Fruit fly (Drosophila melanogaster): ENCODE data around the gene CG33986.

Gene CG33986

DNA sequence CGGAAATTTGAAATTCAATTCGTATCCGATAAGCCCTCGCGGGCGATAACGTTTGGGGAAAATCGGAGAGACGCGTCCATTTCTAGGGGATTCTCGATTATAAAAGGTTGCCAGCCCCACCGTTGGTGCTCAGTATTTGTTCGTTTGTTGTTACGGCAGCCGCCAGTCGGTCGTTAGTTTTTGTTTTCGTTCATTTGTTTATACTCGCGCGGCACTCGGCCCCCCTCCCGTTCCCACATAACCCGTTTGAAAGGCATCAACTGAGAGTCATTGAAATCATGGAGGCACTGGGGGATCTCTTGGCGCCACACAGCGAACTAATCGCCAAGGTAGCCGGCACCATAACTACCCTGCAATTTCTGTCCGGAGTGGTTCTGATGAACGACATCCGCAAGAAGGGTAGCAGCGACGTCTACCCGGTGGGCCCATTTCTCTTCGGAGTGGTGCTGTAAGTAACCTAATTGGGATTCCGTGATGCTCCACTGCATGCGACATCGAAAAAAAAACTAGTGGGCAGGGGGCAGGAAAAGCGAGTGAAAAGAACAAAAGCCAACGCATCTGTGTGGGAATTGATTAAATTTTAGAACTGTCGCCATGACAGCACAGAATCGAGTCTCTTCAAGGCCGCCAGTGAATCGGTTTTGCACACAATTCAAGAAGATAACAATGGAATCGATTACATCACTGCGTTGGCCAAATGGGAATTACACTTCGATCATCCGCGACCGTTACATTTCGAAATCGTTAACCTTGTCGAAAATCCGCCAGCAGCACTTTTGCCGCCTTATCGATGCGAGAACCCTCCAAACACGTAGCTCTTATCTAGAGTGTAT is 24.0 kb downstream of the CG33986 start, which contains the start of gene CG7272:
TSS of gene CG7272 (plus strand) at position 126 of the 833 bp plus-strand sequence.
- no peak for TF ChIP-seq CG1620 (GFP tag; optimal IDR thresholded peaks at IDR 0.05)
- peak; percentile 16 for TF ChIP-seq CG11617 (GFP tag; optimal IDR thresholded peaks at IDR 0.05)
- TF ChIP-seq Mnt (GFP tag; optimal IDR thresholded peaks at IDR 0.05) = peak; percentile 74
- TF ChIP-seq Crg-1 (GFP tag; optimal IDR thresholded peaks at IDR 0.05) = peak; percentile 0
- peak in 1 of 2 experiments; percentile 63 for TF ChIP-seq cnc (optimal IDR thresholded peaks at IDR 0.05)
- TF ChIP-seq CG33017 (tag; optimal IDR thresholded peaks at IDR 0.05) = peak; percentile 21
- no peak for TF ChIP-seq CG5204 (GFP tag; optimal IDR thresholded peaks at IDR 0.05)
- TF ChIP-seq CG12768 (GFP tag; optimal IDR thresholded peaks at IDR 0.05) = peak; percentile 43
- peak; percentile 82 for TF ChIP-seq cic (GFP tag; optimal IDR thresholded peaks at IDR 0.05)
- TF ChIP-seq CG7101 (tag; optimal IDR thresholded peaks at IDR 0.05) = peak; percentile 22
- no peak for TF ChIP-seq CG7045 (GFP tag; optimal IDR thresholded peaks at IDR 0.05)

DNA sequence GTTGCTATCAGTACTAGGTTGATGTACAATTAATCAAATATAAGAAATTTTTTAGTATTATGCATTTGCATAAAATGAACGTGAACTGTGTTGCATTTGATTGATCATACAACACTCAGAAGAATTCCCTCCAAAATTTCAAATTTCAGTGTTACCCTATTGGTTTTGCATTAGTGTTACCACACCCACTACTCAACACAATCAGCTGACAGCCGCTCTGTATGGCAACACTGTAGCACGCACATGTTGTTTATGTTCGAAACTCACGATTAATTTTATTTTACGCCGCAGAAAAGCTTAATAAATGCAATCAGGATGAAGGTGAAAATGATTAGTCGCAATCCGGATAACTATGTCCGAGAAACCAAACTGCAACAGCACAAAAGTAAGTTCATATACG is 26.3 kb downstream of the CG33986 start, which contains the start of gene CG7275:
TSS of gene CG7275 (plus strand) at position 215 of the 400 bp plus-strand sequence.
- no peak for TF ChIP-seq Crg-1 (GFP tag; optimal IDR thresholded peaks at IDR 0.05)
- TF ChIP-seq pad (GFP tag; optimal IDR thresholded peaks at IDR 0.05) = no peak
- TF ChIP-seq Hr96 (GFP tag; optimal IDR thresholded peaks at IDR 0.05) = no peak
- TF ChIP-seq cic (GFP tag; optimal IDR thresholded peaks at IDR 0.05) = peak; percentile 50
- TF ChIP-seq CG11617 (GFP tag; optimal IDR thresholded peaks at IDR 0.05) = no peak
- TF ChIP-seq ovo (GFP tag; optimal IDR thresholded peaks at IDR 0.05) = no peak
- TF ChIP-seq CG12768 (GFP tag; optimal IDR thresholded peaks at IDR 0.05) = no peak
- TF ChIP-seq bab1 (GFP tag; optimal IDR thresholded peaks at IDR 0.05) = peak; percentile 88
- TF ChIP-seq Mnt (GFP tag; optimal IDR thresholded peaks at IDR 0.05) = peak; percentile 97
- TF ChIP-seq CG14711 (tag; optimal IDR thresholded peaks at IDR 0.05) = no peak

DNA sequence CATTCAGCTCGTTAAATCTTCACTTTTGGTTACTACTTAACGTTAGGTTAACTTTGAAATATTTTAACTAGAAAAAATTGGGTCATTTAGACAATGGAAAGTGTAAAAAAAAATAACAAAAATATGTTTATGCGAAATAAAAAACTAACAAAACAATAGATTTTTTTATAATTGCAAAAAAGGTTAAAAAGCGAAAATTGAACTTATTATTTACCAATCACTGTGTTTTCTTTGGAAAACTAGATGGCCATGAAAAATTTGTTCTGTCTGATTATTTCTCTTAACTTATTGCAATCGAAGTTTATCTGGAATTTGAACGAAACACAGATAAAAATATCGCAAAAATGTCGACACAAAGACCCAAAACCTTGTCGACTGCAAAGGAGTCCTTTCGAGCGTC is 27.2 kb downstream of the CG33986 start, which contains the start of gene CG7276:
TSS of gene CG7276 (plus strand) at position 301 of the 400 bp plus-strand sequence.
- TF ChIP-seq CG7101 (tag; optimal IDR thresholded peaks at IDR 0.05) (no peak), toe (GFP tag; optimal IDR thresholded peaks at IDR 0.05) (no peak), Mnt (GFP tag; optimal IDR thresholded peaks at IDR 0.05) (no peak), cic (GFP tag; optimal IDR thresholded peaks at IDR 0.05) (no peak), cnc (optimal IDR thresholded peaks at IDR 0.05) (no peak), kay (GFP tag; ENCODE audit: borderline replicate concordance) (no peak)

DNA sequence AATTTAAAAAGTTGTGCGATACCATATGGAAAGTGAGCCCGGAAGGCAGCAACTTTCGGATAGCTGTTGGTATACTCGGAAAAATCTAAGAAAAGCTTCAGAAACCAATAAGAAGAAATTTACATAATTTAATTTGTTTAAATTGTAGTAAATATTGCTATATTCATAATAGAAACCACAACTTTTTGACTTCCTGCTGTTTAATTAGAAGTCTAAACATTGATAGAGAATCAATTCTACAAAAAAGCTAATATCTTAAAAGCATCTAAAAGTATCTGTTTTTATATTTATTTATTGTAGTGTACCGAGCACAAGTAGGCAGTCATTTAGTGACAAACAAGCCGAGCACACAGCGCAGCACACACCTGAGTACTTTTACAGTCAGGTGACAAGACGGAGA is 28.8 kb downstream of the CG33986 start, which contains the start of gene CG13455:
TSS of gene CG13455 (plus strand) at position 301 of the 400 bp plus-strand sequence.
- TF ChIP-seq kay (GFP tag; ENCODE audit: borderline replicate concordance) (no peak), CG1620 (GFP tag; optimal IDR thresholded peaks at IDR 0.05) (no peak)

DNA sequence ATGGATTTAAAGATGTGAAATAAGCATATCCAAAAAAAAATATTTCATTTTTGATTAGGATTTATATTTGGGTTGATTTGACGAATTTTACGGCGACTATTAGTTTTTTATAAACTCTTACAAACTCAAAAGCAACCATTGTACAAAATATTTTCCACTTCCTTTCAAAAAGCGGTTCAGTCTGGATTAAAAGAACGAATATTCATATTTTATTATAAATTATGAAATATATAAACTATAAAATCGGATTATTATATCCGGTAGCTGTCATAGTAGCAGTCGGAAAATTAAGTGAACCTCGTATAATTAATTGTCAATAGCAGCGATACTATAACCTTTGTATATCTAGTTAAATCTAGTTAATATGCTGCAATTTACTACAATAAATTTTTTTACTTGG is 29.6 kb downstream of the CG33986 start, which contains the start of gene CG12355:
TSS of gene CG12355 (minus strand) at position 101 of the 400 bp plus-strand sequence.
- TF ChIP-seq CG5204 (GFP tag; optimal IDR thresholded peaks at IDR 0.05) (no peak), CG11617 (GFP tag; optimal IDR thresholded peaks at IDR 0.05) (no peak), Clk (GFP tag; optimal IDR thresholded peaks at IDR 0.05) (no peak), CG33017 (tag; optimal IDR thresholded peaks at IDR 0.05) (no peak), pad (GFP tag; optimal IDR thresholded peaks at IDR 0.05) (no peak), Hr96 (GFP tag; optimal IDR thresholded peaks at IDR 0.05) (no peak), ovo (GFP tag; optimal IDR thresholded peaks at IDR 0.05) (no peak), kay (GFP tag; ENCODE audit: borderline replicate concordance) (no peak), cic (GFP tag; optimal IDR thresholded peaks at IDR 0.05) (no peak), Crg-1 (GFP tag; optimal IDR thresholded peaks at IDR 0.05) (no peak), toe (GFP tag; optimal IDR thresholded peaks at IDR 0.05) (no peak), CG1620 (GFP tag; optimal IDR thresholded peaks at IDR 0.05) (no peak), Mnt (GFP tag; optimal IDR thresholded peaks at IDR 0.05) (no peak), bab1 (GFP tag; optimal IDR thresholded peaks at IDR 0.05) (no peak), CG7101 (tag; optimal IDR thresholded peaks at IDR 0.05) (no peak), tj (GFP tag; optimal IDR thresholded peaks at IDR 0.05) (no peak), CG14711 (tag; optimal IDR thresholded peaks at IDR 0.05) (no peak), CG12768 (GFP tag; optimal IDR thresholded peaks at IDR 0.05) (no peak)

DNA sequence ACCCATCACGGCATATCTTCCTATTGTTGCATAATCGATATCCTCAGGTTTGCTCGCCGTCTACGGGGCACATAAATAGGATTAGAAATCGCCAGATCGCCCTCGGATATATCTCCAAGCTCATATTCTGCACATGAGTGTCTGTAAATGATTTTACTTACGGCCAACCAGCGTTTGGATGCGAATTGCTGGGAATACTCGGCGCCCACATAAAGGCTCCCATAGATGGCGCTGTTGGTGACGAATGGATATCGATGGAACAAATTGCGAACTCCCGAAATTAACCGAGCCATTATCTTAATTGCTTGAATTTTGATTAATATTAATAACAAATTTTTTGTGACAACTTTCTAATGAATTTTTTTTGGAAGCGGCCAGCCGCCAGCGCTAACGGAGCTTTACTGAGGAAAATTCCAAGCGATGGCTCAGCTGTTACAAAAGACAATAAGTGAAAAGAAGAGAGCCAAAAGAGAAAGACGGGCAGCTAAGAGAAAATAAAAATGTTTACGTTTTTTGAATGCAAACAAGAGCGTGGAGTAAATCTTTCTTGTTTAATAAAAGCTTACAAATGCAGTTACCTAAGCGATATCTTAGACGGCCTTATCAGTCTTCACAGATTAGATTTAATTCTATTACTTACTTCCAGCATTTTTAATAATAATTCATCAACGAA is 30.3 kb downstream of the CG33986 start:
- TF ChIP-seq ovo (GFP tag; optimal IDR thresholded peaks at IDR 0.05) (peak; percentile 21), Mnt (GFP tag; optimal IDR thresholded peaks at IDR 0.05) (peak; percentile 1), toe (GFP tag; optimal IDR thresholded peaks at IDR 0.05) (no peak), bab1 (GFP tag; optimal IDR thresholded peaks at IDR 0.05) (no peak), Hr96 (GFP tag; optimal IDR thresholded peaks at IDR 0.05) (no peak), Crg-1 (GFP tag; optimal IDR thresholded peaks at IDR 0.05) (no peak), cnc (optimal IDR thresholded peaks at IDR 0.05) (no peak), CG12768 (GFP tag; optimal IDR thresholded peaks at IDR 0.05) (no peak), CG1620 (GFP tag; optimal IDR thresholded peaks at IDR 0.05) (no peak), CG14711 (tag; optimal IDR thresholded peaks at IDR 0.05) (no peak), CG33017 (tag; optimal IDR thresholded peaks at IDR 0.05) (no peak), CG7101 (tag; optimal IDR thresholded peaks at IDR 0.05) (no peak), Clk (GFP tag; optimal IDR thresholded peaks at IDR 0.05) (no peak), kay (GFP tag; ENCODE audit: borderline replicate concordance) (peak; percentile 70), CG11617 (GFP tag; optimal IDR thresholded peaks at IDR 0.05) (no peak), cic (GFP tag; optimal IDR thresholded peaks at IDR 0.05) (peak; percentile 47), CG5204 (GFP tag; optimal IDR thresholded peaks at IDR 0.05) (no peak), pad (GFP tag; optimal IDR thresholded peaks at IDR 0.05) (no peak), tj (GFP tag; optimal IDR thresholded peaks at IDR 0.05) (no peak), CG7045 (GFP tag; optimal IDR thresholded peaks at IDR 0.05) (no peak)

All from whole organism, adult.